Worm (Caenorhabditis elegans) whole organism, L4 larva: ENCODE data around the gene rabn-5.

Experiments used
- D1046.2 ChIP-seq: fragments of 200-800 bp; sonication (Bioruptor generic); IDR thresholded peaks from 2 replicates; pipeline ENCODE4 v1.3.6; 2022; ENCODE audit warnings: missing genetic modification characterization, missing compliant biosample characterization
- F44E2.7 ChIP-seq: fragments of 200-800 bp; sonication (Bioruptor generic); IDR thresholded peaks from 2 replicates; pipeline ENCODE4 v2.1.2; 2022; ENCODE audit warnings: missing genetic modification characterization, missing compliant biosample characterization
- F49E8.2 ChIP-seq: sonication (generic microtip); optimal IDR thresholded peaks from 2 replicates; lab custom pipeline; 2016; ENCODE audit warnings: missing compliant biosample characterization, mild to moderate bottlenecking, missing genetic modification characterization, borderline replicate concordance
- R02D3.7 ChIP-seq: fragments of 150-350 bp; sonication (generic microtip); optimal IDR thresholded peaks from 3 replicates; lab custom pipeline; 2014; ENCODE audit warnings: missing biosample characterization, missing genetic modification characterization
- T20F7.1 ChIP-seq: fragments of 200-800 bp; sonication (Bioruptor generic); optimal IDR thresholded peaks from 2 replicates; lab custom pipeline; 2018; ENCODE audit warnings: mild to moderate bottlenecking, missing genetic modification characterization, missing compliant biosample characterization
- T26A8.4 ChIP-seq: fragments of 200-800 bp; sonication (Bioruptor generic); IDR thresholded peaks from 2 replicates; pipeline ENCODE4 v1.3.6; 2022; ENCODE audit warnings: missing genetic modification characterization, missing compliant biosample characterization
- Y105C5A.15 ChIP-seq: fragments of 200-800 bp; sonication (Bioruptor generic); IDR thresholded peaks from 2 replicates; pipeline ENCODE4 v1.3.6; 2022; ENCODE audit warnings: missing genetic modification characterization, missing compliant biosample characterization
- Y48G9A.11 ChIP-seq: fragments of 200-800 bp; sonication (Bioruptor generic); IDR thresholded peaks from 2 replicates; pipeline ENCODE4 v1.3.6; 2022; ENCODE audit warnings: missing genetic modification reagents, missing genetic modification characterization, missing compliant biosample characterization
- Y75B8A.6 ChIP-seq: fragments of 200-800 bp; sonication (Bioruptor generic); IDR thresholded peaks from 2 replicates; pipeline ENCODE4 v1.3.6; 2022; ENCODE audit warnings: missing genetic modification reagents, missing genetic modification characterization, missing compliant biosample characterization
- ZK546.5 ChIP-seq, 2 experiments: sonication (generic microtip); optimal IDR thresholded peaks; 2 replicates each; lab custom pipeline; 2017; ENCODE audit warnings: missing biosample characterization in 2 of 2, missing genetic modification characterization in 2 of 2
- aha-1 ChIP-seq: fragments of 150-350 bp; peaks from one replicate; lab custom pipeline; 2014; ENCODE audit warnings: missing biosample characterization, missing genetic modification characterization
- attf-4 ChIP-seq: sonication (generic microtip); optimal IDR thresholded peaks from 3 replicates; lab custom pipeline; 2017; ENCODE audit warnings: missing biosample characterization, missing genetic modification characterization
- ceh-20 ChIP-seq: fragments of 200-800 bp; sonication (Bioruptor generic); IDR thresholded peaks from 2 replicates; pipeline ENCODE4 v1.3.6; 2022; ENCODE audit warnings: missing genetic modification reagents, missing genetic modification characterization, missing compliant biosample characterization
- ceh-62 ChIP-seq: sonication (generic microtip); optimal IDR thresholded peaks from 2 replicates; lab custom pipeline; 2017; ENCODE audit warnings: missing biosample characterization, missing genetic modification characterization
- ces-1 ChIP-seq: fragments of 150-350 bp; sonication (generic microtip); optimal IDR thresholded peaks from 4 replicates; lab custom pipeline; 2014; ENCODE audit warnings: missing biosample characterization, missing genetic modification reagents, missing genetic modification characterization
- daf-16 ChIP-seq, 3 experiments: sonication (generic microtip); optimal IDR thresholded peaks; 2 replicates each; lab custom pipeline; 2016 to 2017; ENCODE audit warnings: missing genetic modification characterization in 3 of 3, missing genetic modification reagents in 3 of 3, mild to moderate bottlenecking in 2 of 3, missing compliant biosample characterization in 2 of 3, missing biosample characterization in 1 of 3, moderate library complexity in 1 of 3
- daf-8 ChIP-seq: fragments of 200-800 bp; sonication (Bioruptor generic); IDR thresholded peaks from 2 replicates; pipeline ENCODE4 v1.3.6; 2022; ENCODE audit warnings: missing genetic modification characterization, missing compliant biosample characterization
- dmd-6 ChIP-seq: fragments of 200-800 bp; sonication (Bioruptor generic); IDR thresholded peaks from 2 replicates; pipeline ENCODE4 v1.3.6; 2022; ENCODE audit warnings: missing genetic modification reagents, missing genetic modification characterization, missing compliant biosample characterization
- dpl-1 ChIP-seq: fragments of 150-350 bp; optimal IDR thresholded peaks from 2 replicates; lab custom pipeline; 2014; ENCODE audit warnings: missing biosample characterization, missing genetic modification reagents, missing genetic modification characterization
- fkh-10 ChIP-seq: fragments of 150-350 bp; optimal IDR thresholded peaks from 2 replicates; lab custom pipeline; 2014; ENCODE audit warnings: missing biosample characterization, missing genetic modification reagents, missing genetic modification characterization
- hlh-11 ChIP-seq: fragments of 200-800 bp; sonication (Bioruptor generic); optimal IDR thresholded peaks from 2 replicates; lab custom pipeline; 2018; ENCODE audit warnings: mild to moderate bottlenecking, missing genetic modification characterization, missing compliant biosample characterization
- hlh-30 ChIP-seq: sonication (generic microtip); optimal IDR thresholded peaks from 2 replicates; lab custom pipeline; 2017; ENCODE audit warnings: antibody characterized with exemption, mild to moderate bottlenecking, missing genetic modification characterization, missing compliant biosample characterization; ENCODE audit not compliant: insufficient read depth
- jun-1 ChIP-seq: fragments of 150-350 bp; optimal IDR thresholded peaks from 2 replicates; lab custom pipeline; 2014; ENCODE audit warnings: missing biosample characterization, missing genetic modification reagents, missing genetic modification characterization
- lin-1 ChIP-seq: fragments of 200-800 bp; sonication (Bioruptor generic); IDR thresholded peaks from 2 replicates; pipeline ENCODE4 v1.3.6; 2022; ENCODE audit warnings: missing genetic modification reagents, missing genetic modification characterization, missing compliant biosample characterization
- lin-15B ChIP-seq: fragments of 150-350 bp; sonication (generic microtip); optimal IDR thresholded peaks from 3 replicates; lab custom pipeline; 2014; ENCODE audit warnings: missing biosample characterization, missing genetic modification characterization
- lin-38 ChIP-seq: fragments of 200-800 bp; sonication (Bioruptor generic); IDR thresholded peaks from 2 replicates; pipeline ENCODE4 v1.3.6; 2022; ENCODE audit warnings: missing genetic modification reagents, missing genetic modification characterization, missing compliant biosample characterization
- lin-39 ChIP-seq: fragments of 150-350 bp; optimal IDR thresholded peaks from 2 replicates; lab custom pipeline; 2014; ENCODE audit warnings: missing biosample characterization, missing genetic modification reagents, missing genetic modification characterization
- lir-3 ChIP-seq: sonication (generic microtip); optimal IDR thresholded peaks from 2 replicates; lab custom pipeline; 2016; ENCODE audit warnings: mild to moderate bottlenecking, missing genetic modification characterization, missing compliant biosample characterization
- lsy-2 ChIP-seq, 2 experiments: fragments of 150-350 bp in 1 of 2; sonication (generic microtip) in 1 of 2; optimal IDR thresholded peaks; 2 replicates each; lab custom pipeline; 2014 to 2017; ENCODE audit warnings: missing biosample characterization in 2 of 2, missing genetic modification characterization in 2 of 2
- madf-5 ChIP-seq, 2 experiments: fragments of 200-800 bp; sonication (Bioruptor generic); IDR thresholded peaks; 2 replicates each; pipeline ENCODE4 v1.3.6; 2022; ENCODE audit warnings: missing compliant biosample characterization in 2 of 2, missing genetic modification characterization in 2 of 2
- madf-9 ChIP-seq: fragments of 200-800 bp; sonication (Bioruptor generic); conservative IDR thresholded peaks from 2 replicates; pipeline ENCODE4 v1.3.6; 2022; ENCODE audit warnings: missing genetic modification reagents, missing genetic modification characterization, missing compliant biosample characterization
- mdt-29 ChIP-seq: fragments of 200-800 bp; sonication (Bioruptor generic); IDR thresholded peaks from 2 replicates; pipeline ENCODE4 v1.3.6; 2022; ENCODE audit warnings: missing genetic modification reagents, missing genetic modification characterization, missing compliant biosample characterization
- mes-2 ChIP-seq: sonication (generic microtip); optimal IDR thresholded peaks from 2 replicates; lab custom pipeline; 2016; ENCODE audit warnings: missing genotype, mild to moderate bottlenecking, missing genetic modification characterization, missing compliant biosample characterization; ENCODE audit not compliant: poor library complexity, severe bottlenecking
- mxl-3 ChIP-seq: fragments of 200-800 bp; sonication (Bioruptor generic); optimal IDR thresholded peaks from 2 replicates; lab custom pipeline; 2018; ENCODE audit warnings: mild to moderate bottlenecking, missing genetic modification characterization, missing compliant biosample characterization
- nhr-11 ChIP-seq: fragments of 150-350 bp; optimal IDR thresholded peaks from 2 replicates; lab custom pipeline; 2014; ENCODE audit warnings: missing biosample characterization, missing genetic modification characterization
- nhr-28 ChIP-seq: fragments of 150-350 bp; optimal IDR thresholded peaks from 2 replicates; lab custom pipeline; 2014; ENCODE audit warnings: missing biosample characterization, missing genetic modification characterization
- nhr-42 ChIP-seq: fragments of 200-800 bp; sonication (Bioruptor generic); IDR thresholded peaks from 2 replicates; pipeline ENCODE4 v1.3.6; 2022; ENCODE audit warnings: missing genetic modification characterization, missing compliant biosample characterization
- nhr-48 ChIP-seq: sonication (generic microtip); optimal IDR thresholded peaks from 2 replicates; lab custom pipeline; 2016; ENCODE audit warnings: mild to moderate bottlenecking, missing genetic modification characterization, missing compliant biosample characterization
- nhr-6 ChIP-seq: fragments of 150-350 bp; optimal IDR thresholded peaks from 2 replicates; lab custom pipeline; 2014; ENCODE audit warnings: missing biosample characterization, missing genetic modification characterization
- pha-4 ChIP-seq, 2 experiments: fragments of 150-350 bp in 1 of 2; fragments of 200-800 bp in 1 of 2; sonication (Bioruptor generic) in 1 of 2; IDR thresholded peaks in 1 of 2; optimal IDR thresholded peaks in 1 of 2; 2 replicates each; pipeline versions ENCODE4 v1.3.6 to Lab custom; 2014 to 2022; ENCODE audit warnings: missing genetic modification characterization in 2 of 2, missing genetic modification reagents in 2 of 2, missing biosample characterization in 1 of 2, missing compliant biosample characterization in 1 of 2
- php-3 ChIP-seq: fragments of 200-800 bp; sonication (Bioruptor generic); IDR thresholded peaks from 2 replicates; pipeline ENCODE4 v1.3.6; 2022; ENCODE audit warnings: missing genetic modification reagents, missing genetic modification characterization, missing compliant biosample characterization
- saeg-2 ChIP-seq: fragments of 200-800 bp; sonication (Bioruptor generic); IDR thresholded peaks from 2 replicates; pipeline ENCODE4 v1.3.6; 2022; ENCODE audit warnings: missing genetic modification reagents, missing genetic modification characterization, missing compliant biosample characterization
- spr-1 ChIP-seq: sonication (generic microtip); optimal IDR thresholded peaks from 2 replicates; lab custom pipeline; 2016; ENCODE audit warnings: mild to moderate bottlenecking, missing genetic modification characterization, missing compliant biosample characterization
- unc-130 ChIP-seq: sonication (generic microtip); optimal IDR thresholded peaks from 2 replicates; lab custom pipeline; 2016; ENCODE audit warnings: missing genetic modification reagents, missing genetic modification characterization, missing compliant biosample characterization
- zag-1 ChIP-seq: fragments of 150-350 bp; optimal IDR thresholded peaks from 2 replicates; lab custom pipeline; 2014; ENCODE audit warnings: missing biosample characterization, missing genetic modification characterization
- zfp-3 ChIP-seq: fragments of 200-800 bp; sonication (Bioruptor generic); conservative IDR thresholded peaks from 2 replicates; pipeline ENCODE4 v1.3.6; 2022; ENCODE audit warnings: missing genetic modification reagents, missing genetic modification characterization, missing compliant biosample characterization
- ztf-7 ChIP-seq: fragments of 150-350 bp; optimal IDR thresholded peaks from 2 replicates; lab custom pipeline; 2014; ENCODE audit warnings: missing biosample characterization, missing genetic modification characterization

The rabn-5 gene

ce11 chrIII:5878215-5878614 lies 13.9 kb downstream of the rabn-5 start, which contains the start of the genes mig-21 and F01F1.2:
mig-21 (minus strand) TSS chrIII:5878380.
F01F1.2 (plus strand) TSS chrIII:5878554.
- TF ChIP-seq lir-3 (tag; lab: Kevin White, UChicago) (no peak), T26A8.4 (no peak), attf-4 (no peak), madf-5 (GFP tag; IDR thresholded peaks at IDR 0.05; lab: Robert Waterston, UW) (no peak), hlh-30 (tag; lab: Kevin White, UChicago) (no peak), madf-9 (GFP tag; lab: Robert Waterston, UW) (no peak), lsy-2 (tag; optimal IDR thresholded peaks at IDR 0.05; lab: Kevin White, UChicago) (peak in 1 of 2 experiments; percentile 75), lin-38 (GFP tag; lab: Robert Waterston, UW) (peak; percentile 49; the same call in 1 of the 2 replicates), nhr-6 (no peak), T20F7.1 (GFP tag; lab: Kevin White, UChicago) (no peak), nhr-11 (tag; lab: Kevin White, UChicago) (no peak), lin-15B (no peak), daf-8 (GFP tag; lab: Robert Waterston, UW) (no peak), hlh-11 (tag; lab: Kevin White, UChicago) (no peak), D1046.2 (no peak), mes-2 (tag; lab: Kevin White, UChicago) (peak; percentile 31), Y48G9A.11 (no peak), R02D3.7 (tag; lab: Kevin White, UChicago) (no peak), daf-16 (GFP tag; optimal IDR thresholded peaks at IDR 0.05; lab: Kevin White, UChicago) (no peak), daf-16 (tag; optimal IDR thresholded peaks at IDR 0.05; lab: Kevin White, UChicago) (no peak), F49E8.2 (no peak)

- TF ChIP-seq R02D3.7 (tag; lab: Kevin White, UChicago) = no peak
- TF ChIP-seq mes-2 (tag; lab: Kevin White, UChicago) = peak; percentile 55
- TF ChIP-seq ZK546.5 (tag; optimal IDR thresholded peaks at IDR 0.05; lab: Kevin White, UChicago) = no peak
- no peak for TF ChIP-seq mdt-29
- TF ChIP-seq F44E2.7 = no peak
- no peak for TF ChIP-seq dmd-6 (GFP tag; lab: Robert Waterston, UW)
- TF ChIP-seq daf-16 (GFP tag; optimal IDR thresholded peaks at IDR 0.05; lab: Kevin White, UChicago) = no peak
- TF ChIP-seq daf-16 (tag; optimal IDR thresholded peaks at IDR 0.05; lab: Kevin White, UChicago) = peak; percentile 31
- no peak for TF ChIP-seq spr-1 (tag; lab: Kevin White, UChicago)
- TF ChIP-seq unc-130 (GFP tag; lab: Kevin White, UChicago) = no peak
- TF ChIP-seq lin-1 (GFP tag; lab: Robert Waterston, UW) = no peak
- TF ChIP-seq ztf-7 = no peak
- no peak; the same call in 1 of the 2 replicates for TF ChIP-seq zfp-3 (GFP tag; lab: Robert Waterston, UW)
- no peak for TF ChIP-seq lin-39
- TF ChIP-seq lir-3 (tag; lab: Kevin White, UChicago) = no peak
- no peak for TF ChIP-seq pha-4 (GFP tag; IDR thresholded peaks at IDR 0.05; lab: Robert Waterston, UW)
- TF ChIP-seq pha-4 (tag; optimal IDR thresholded peaks at IDR 0.05; lab: Kevin White, UChicago) = no peak
- no peak for TF ChIP-seq nhr-11 (tag; lab: Kevin White, UChicago)
- TF ChIP-seq dpl-1 (GFP tag; lab: Kevin White, UChicago) = peak; percentile 12
- TF ChIP-seq nhr-42 (GFP tag; lab: Robert Waterston, UW) = no peak
- no peak for TF ChIP-seq jun-1 (tag; lab: Kevin White, UChicago)
- TF ChIP-seq T20F7.1 (GFP tag; lab: Kevin White, UChicago) = peak; percentile 89
- no peak for TF ChIP-seq ceh-20 (GFP tag; lab: Robert Waterston, UW)
- TF ChIP-seq fkh-10 (GFP tag; lab: Kevin White, UChicago) = no peak
- no peak for TF ChIP-seq ces-1
- no peak for TF ChIP-seq zag-1
- TF ChIP-seq nhr-28 (tag; lab: Kevin White, UChicago) = no peak
- TF ChIP-seq Y105C5A.15 (GFP tag; lab: Robert Waterston, UW) = no peak
- TF ChIP-seq Y75B8A.6 (GFP tag; lab: Robert Waterston, UW) = no peak
- no peak for TF ChIP-seq Y48G9A.11
- no peak for TF ChIP-seq ceh-62 (tag; lab: Kevin White, UChicago)
- no peak for TF ChIP-seq saeg-2 (GFP tag; lab: Robert Waterston, UW)
- TF ChIP-seq php-3 (GFP tag; lab: Robert Waterston, UW) = no peak
- TF ChIP-seq lin-38 (GFP tag; lab: Robert Waterston, UW) = peak; percentile 37; the same call in 1 of the 2 replicates
- no peak for TF ChIP-seq daf-8 (GFP tag; lab: Robert Waterston, UW)
- TF ChIP-seq mxl-3 (GFP tag; lab: Kevin White, UChicago) = no peak
- no peak for TF ChIP-seq nhr-48 (tag; lab: Kevin White, UChicago)
- peak; percentile 96 for TF ChIP-seq aha-1
These were observed 15.1 kb downstream of the rabn-5 start, which contains the start of gene hpo-10 for ce11 chrIII:5879291-5879968. hpo-10 (plus strand) TSS chrIII:5879489.
